Fruit fly (Drosophila melanogaster) whole organism, embryonic: ENCODE measurements around the gene E23.

Source experiments
- Blimp-1 ChIP-seq: fragments of 200-800 bp; sonication (Bioruptor generic); optimal IDR thresholded peaks from 3 replicates; lab custom pipeline; 2018; ENCODE audit warnings: missing biosample characterization, missing genetic modification characterization, mild to moderate bottlenecking, moderate library complexity, missing genetic modification reagents
- C15 ChIP-seq: fragments of 200-800 bp; sonication (Bioruptor generic); IDR thresholded peaks from 3 replicates; pipeline ENCODE4 v1.3.6; 2022; ENCODE audit warnings: missing biosample characterization, missing genetic modification characterization
- CG10274 ChIP-seq: fragments of 200-800 bp; sonication (Bioruptor generic); optimal IDR thresholded peaks from 3 replicates; lab custom pipeline; 2017; ENCODE audit warnings: missing biosample characterization, mild to moderate bottlenecking, missing genetic modification characterization
- CG11093 ChIP-seq: fragments of 200-800 bp; sonication (Bioruptor generic); IDR thresholded peaks from 3 replicates; pipeline ENCODE4 v1.3.6; 2022; ENCODE audit warnings: missing biosample characterization, missing genetic modification characterization
- CG11695 ChIP-seq: fragments of 200-800 bp; sonication (Bioruptor generic); IDR thresholded peaks from 3 replicates; pipeline ENCODE4 v1.3.6; 2022; ENCODE audit warnings: missing biosample characterization, missing genetic modification characterization
- CG12391 ChIP-seq: fragments of 200-800 bp; sonication (Bioruptor generic); optimal IDR thresholded peaks from 3 replicates; lab custom pipeline; 2018; ENCODE audit warnings: missing biosample characterization, mild to moderate bottlenecking, missing genetic modification characterization, moderate library complexity
- CG13894 ChIP-seq: fragments of 200-800 bp; sonication (Bioruptor generic); optimal IDR thresholded peaks from 3 replicates; lab custom pipeline; 2018; ENCODE audit warnings: missing biosample characterization, mild to moderate bottlenecking, missing genetic modification characterization, moderate library complexity
- CG15479 ChIP-seq: fragments of 200-800 bp; sonication (Bioruptor generic); optimal IDR thresholded peaks from 3 replicates; lab custom pipeline; 2019; ENCODE audit warnings: missing biosample characterization, mild to moderate bottlenecking, missing genetic modification characterization, moderate library complexity
- CG16815 ChIP-seq: fragments of 200-800 bp; sonication (Bioruptor generic); optimal IDR thresholded peaks from 3 replicates; lab custom pipeline; 2017; ENCODE audit warnings: missing biosample characterization, mild to moderate bottlenecking, missing genetic modification characterization
- CG2712 ChIP-seq: fragments of 200-800 bp; optimal IDR thresholded peaks from 3 replicates; lab custom pipeline; 2019; ENCODE audit warnings: missing biosample characterization, mild to moderate bottlenecking, missing genetic modification characterization, moderate library complexity
- CG30020 ChIP-seq: fragments of 200-800 bp; optimal IDR thresholded peaks from 2 replicates; lab custom pipeline; 2019; ENCODE audit warnings: missing biosample characterization, mild to moderate bottlenecking, missing genetic modification characterization, moderate library complexity
- CG33213 ChIP-seq: fragments of 200-800 bp; sonication (Bioruptor generic); optimal IDR thresholded peaks from 3 replicates; lab custom pipeline; 2016; ENCODE audit warnings: missing biosample characterization, missing genetic modification characterization
- CG4820 ChIP-seq: fragments of 200-800 bp; sonication (Bioruptor generic); optimal IDR thresholded peaks from 3 replicates; lab custom pipeline; 2016; ENCODE audit warnings: missing biosample characterization, missing genetic modification characterization
- CG7357 ChIP-seq: fragments of 200-800 bp; sonication (Bioruptor generic); IDR thresholded peaks from 3 replicates; pipeline ENCODE4 v1.3.6; 2022; ENCODE audit warnings: missing biosample characterization, missing genetic modification characterization
- CG7372 ChIP-seq: fragments of 200-800 bp; sonication (Bioruptor generic); IDR thresholded peaks from 2 replicates; pipeline ENCODE4 v1.3.6; 2022; ENCODE audit warnings: missing biosample characterization, missing genetic modification characterization
- CG7928 ChIP-seq: fragments of 200-800 bp; sonication (Bioruptor generic); optimal IDR thresholded peaks from 2 replicates; lab custom pipeline; 2017; ENCODE audit warnings: missing biosample characterization, mild to moderate bottlenecking, missing genetic modification characterization
- CG9797 ChIP-seq: fragments of 200-800 bp; sonication (Bioruptor generic); optimal IDR thresholded peaks from 3 replicates; lab custom pipeline; 2018; ENCODE audit warnings: missing biosample characterization, mild to moderate bottlenecking, missing genetic modification characterization
- Dp ChIP-seq: fragments of 200-800 bp; sonication (Bioruptor generic); optimal IDR thresholded peaks from 2 replicates; lab custom pipeline; 2018; ENCODE audit warnings: missing biosample characterization, mild to moderate bottlenecking, missing genetic modification characterization, moderate library complexity
- Ets65A ChIP-seq: fragments of 200-800 bp; sonication (Bioruptor generic); peaks from one replicate; lab custom pipeline; 2016; ENCODE audit warnings: missing biosample characterization, missing genetic modification characterization
- Ets97D ChIP-seq: fragments of 200-800 bp; sonication (Bioruptor generic); optimal IDR thresholded peaks from 3 replicates; lab custom pipeline; 2016; ENCODE audit warnings: missing biosample characterization, missing genetic modification characterization
- HLH3B ChIP-seq: fragments of 200-800 bp; sonication (Bioruptor generic); IDR thresholded peaks from 2 replicates; pipeline ENCODE4 v1.3.6; 2022; ENCODE audit warnings: missing biosample characterization, missing genetic modification characterization
- Hmr ChIP-seq: fragments of 200-800 bp; sonication (Bioruptor generic); optimal IDR thresholded peaks from 3 replicates; lab custom pipeline; 2017; ENCODE audit warnings: mild to moderate bottlenecking, missing biosample characterization, missing genetic modification reagents, missing genetic modification characterization
- Hsf ChIP-seq: fragments of 200-800 bp; sonication (Bioruptor generic); optimal IDR thresholded peaks from 3 replicates; lab custom pipeline; 2016; ENCODE audit warnings: missing biosample characterization, missing genetic modification characterization
- Jarid2 ChIP-seq: fragments of 200-800 bp; sonication (Bioruptor generic); optimal IDR thresholded peaks from 3 replicates; lab custom pipeline; 2017; ENCODE audit warnings: mild to moderate bottlenecking, missing biosample characterization, missing genetic modification reagents, missing genetic modification characterization
- Meics ChIP-seq: fragments of 200-800 bp; sonication (Bioruptor generic); optimal IDR thresholded peaks from 2 replicates; lab custom pipeline; 2017; ENCODE audit warnings: missing biosample characterization, mild to moderate bottlenecking, missing genetic modification characterization
- PHDP ChIP-seq: fragments of 200-800 bp; sonication (Bioruptor generic); optimal IDR thresholded peaks from 3 replicates; lab custom pipeline; 2018; ENCODE audit warnings: missing biosample characterization, mild to moderate bottlenecking, missing genetic modification characterization, moderate library complexity
- Scr ChIP-seq: fragments of 200-800 bp; sonication (Bioruptor generic); IDR thresholded peaks from 2 replicates; pipeline ENCODE4 v1.3.6; 2022; ENCODE audit warnings: missing biosample characterization, missing genetic modification characterization; ENCODE audit not compliant: partially characterized antibody
- dmrt11E ChIP-seq: fragments of 200-800 bp; sonication (Bioruptor generic); optimal IDR thresholded peaks from 3 replicates; lab custom pipeline; 2018; ENCODE audit warnings: missing biosample characterization, mild to moderate bottlenecking, missing genetic modification characterization, moderate library complexity
- dpn ChIP-seq, 2 experiments: fragments of 200-800 bp; sonication (Bioruptor generic); optimal IDR thresholded peaks; 3 replicates each; lab custom pipeline; 2016; ENCODE audit warnings: missing biosample characterization in 2 of 2, missing genetic modification characterization in 2 of 2
- emc ChIP-seq: fragments of 200-800 bp; sonication (Bioruptor generic); optimal IDR thresholded peaks from 2 replicates; lab custom pipeline; 2016; ENCODE audit warnings: missing biosample characterization, missing genetic modification characterization
- gcm ChIP-seq: fragments of 200-800 bp; sonication (Bioruptor generic); optimal IDR thresholded peaks from 2 replicates; lab custom pipeline; 2019; ENCODE audit warnings: missing biosample characterization, mild to moderate bottlenecking, missing genetic modification characterization, moderate library complexity
- gem ChIP-seq: fragments of 200-800 bp; sonication (Bioruptor generic); optimal IDR thresholded peaks from 2 replicates; lab custom pipeline; 2019; ENCODE audit warnings: missing biosample characterization, mild to moderate bottlenecking, missing genetic modification characterization, moderate library complexity
- gfzf ChIP-seq: fragments of 200-800 bp; sonication (Bioruptor generic); optimal IDR thresholded peaks from 2 replicates; lab custom pipeline; 2016; ENCODE audit warnings: missing biosample characterization, mild to moderate bottlenecking, missing genetic modification characterization, moderate library complexity
- gt ChIP-seq: fragments of 200-800 bp; sonication (Bioruptor generic); IDR thresholded peaks from 2 replicates; pipeline ENCODE4 v1.3.6; 2022; ENCODE audit warnings: missing biosample characterization, missing genetic modification characterization
- h ChIP-seq: fragments of >200 bp; optimal IDR thresholded peaks from 2 replicates; lab custom pipeline; 2017
- lab ChIP-seq: fragments of 200-800 bp; sonication (Bioruptor generic); optimal IDR thresholded peaks from 3 replicates; lab custom pipeline; 2017; ENCODE audit warnings: missing biosample characterization, missing genetic modification characterization, mild to moderate bottlenecking, moderate library complexity, missing genetic modification reagents
- lbe ChIP-seq: fragments of 200-800 bp; sonication (Bioruptor generic); optimal IDR thresholded peaks from 2 replicates; lab custom pipeline; 2016; ENCODE audit warnings: missing biosample characterization, mild to moderate bottlenecking, missing genetic modification characterization
- nerfin-1 ChIP-seq: fragments of 200-800 bp; sonication (Bioruptor generic); optimal IDR thresholded peaks from 3 replicates; lab custom pipeline; 2019; ENCODE audit warnings: missing biosample characterization, mild to moderate bottlenecking, missing genetic modification characterization, moderate library complexity
- oc ChIP-seq: fragments of 200-800 bp; sonication (Bioruptor generic); optimal IDR thresholded peaks from 2 replicates; lab custom pipeline; 2018; ENCODE audit warnings: missing biosample characterization, mild to moderate bottlenecking, missing genetic modification characterization, moderate library complexity
- pita ChIP-seq: fragments of 200-800 bp; sonication (Bioruptor generic); optimal IDR thresholded peaks from 2 replicates; lab custom pipeline; 2017; ENCODE audit warnings: missing biosample characterization, mild to moderate bottlenecking, missing genetic modification characterization
- pzg ChIP-seq: fragments of 200-800 bp; sonication (Bioruptor generic); optimal IDR thresholded peaks from 3 replicates; lab custom pipeline; 2018; ENCODE audit warnings: missing biosample characterization, mild to moderate bottlenecking, missing genetic modification characterization, moderate library complexity
- row ChIP-seq: fragments of 200-800 bp; sonication (Bioruptor generic); IDR thresholded peaks from 3 replicates; pipeline ENCODE4 v1.3.6; 2022; ENCODE audit warnings: missing biosample characterization, missing genetic modification characterization
- run ChIP-seq: fragments of 200-800 bp; sonication (Bioruptor generic); optimal IDR thresholded peaks from 3 replicates; lab custom pipeline; 2018; ENCODE audit warnings: missing biosample characterization, mild to moderate bottlenecking, missing genetic modification characterization
- slp2 ChIP-seq: fragments of 200-800 bp; sonication (Bioruptor generic); optimal IDR thresholded peaks from 2 replicates; lab custom pipeline; 2016; ENCODE audit warnings: missing biosample characterization, missing genetic modification characterization
- trem ChIP-seq: fragments of 200-800 bp; optimal IDR thresholded peaks from 3 replicates; lab custom pipeline; 2019; ENCODE audit warnings: missing biosample characterization, mild to moderate bottlenecking, missing genetic modification characterization, moderate library complexity
- vvl ChIP-seq: fragments of 200-800 bp; sonication (Bioruptor generic); IDR thresholded peaks from 2 replicates; pipeline ENCODE4 v1.3.6; 2022; ENCODE audit warnings: missing biosample characterization, missing genetic modification characterization
- zf30C ChIP-seq: fragments of 200-800 bp; sonication (Bioruptor generic); optimal IDR thresholded peaks from 3 replicates; lab custom pipeline; 2018; ENCODE audit warnings: missing biosample characterization, mild to moderate bottlenecking, missing genetic modification characterization
- zfh2 ChIP-seq: fragments of 200-800 bp; sonication (Bioruptor generic); optimal IDR thresholded peaks from 2 replicates; lab custom pipeline; 2016; ENCODE audit warnings: missing biosample characterization, missing genetic modification characterization

E23 gene

dm6 chr2L:3303893-3304292 is 50.7 kb downstream of the E23 start, which contains the start of gene CG3277 (continued):
- TF ChIP-seq Meics, result no peak
- TF ChIP-seq pita (GFP tag; lab: Kevin White, UChicago), result no peak
- TF ChIP-seq h (lab: Kevin White, UChicago), result no peak
- TF ChIP-seq lbe (GFP tag; lab: Kevin White, UChicago), result no peak
- peak; percentile 0 for TF ChIP-seq Jarid2 (GFP tag; lab: Kevin White, UChicago)
- TF ChIP-seq trem (tag; lab: Kevin White, UChicago), result no peak
- no peak for TF ChIP-seq CG7372 (GFP tag; lab: Robert Waterston, UW)
- peak; percentile 19 for TF ChIP-seq lab (GFP tag; lab: Kevin White, UChicago)
- TF ChIP-seq CG10274 (GFP tag; lab: Kevin White, UChicago), result no peak
- no peak for TF ChIP-seq Hsf (GFP tag; lab: Kevin White, UChicago)
- no peak for TF ChIP-seq CG12391 (tag; lab: Kevin White, UChicago)
- no peak for TF ChIP-seq CG11093 (GFP tag; lab: Robert Waterston, UW)
- no peak for TF ChIP-seq vvl (GFP tag; lab: Robert Waterston, UW)
- 0 out of 3 replicates have a peak, but pooled peaks have one; percentile 11 for TF ChIP-seq CG11695

- TF ChIP-seq nerfin-1 (peak; percentile 27), row (GFP tag; lab: Robert Waterston, UW) (peak; percentile 49; the same call in 2 of the 3 replicates), pzg (peak; percentile 70), CG9797 (peak; percentile 78), emc (GFP tag; lab: Kevin White, UChicago) (no peak), HLH3B (GFP tag; lab: Robert Waterston, UW) (peak; percentile 40; the same call in 1 of the 2 replicates), Ets65A (GFP tag; lab: Kevin White, UChicago) (no peak), CG4820 (no peak), run (peak; percentile 24), PHDP (tag; lab: Kevin White, UChicago) (peak; percentile 29), dmrt11E (tag; lab: Kevin White, UChicago) (no peak), gfzf (GFP tag; lab: Kevin White, UChicago) (peak; percentile 91), C15 (GFP tag; lab: Robert Waterston, UW) (no peak), Scr (0 out of 2 replicates have a peak, but pooled peaks have one; percentile 8), oc (tag; lab: Kevin White, UChicago) (peak; percentile 31), CG7357 (GFP tag; lab: Robert Waterston, UW) (no peak), CG15479 (GFP tag; lab: Kevin White, UChicago) (no peak), CG2712 (tag; lab: Kevin White, UChicago) (peak; percentile 33), CG30020 (tag; lab: Kevin White, UChicago) (no peak), CG16815 (no peak), dpn (GFP tag; optimal IDR thresholded peaks at IDR 0.05; lab: Kevin White, UChicago) (peak; percentile 14 to 34), zf30C (GFP tag; lab: Kevin White, UChicago) (no peak), CG33213 (peak; percentile 38), slp2 (no peak), zfh2 (GFP tag; lab: Kevin White, UChicago) (peak; percentile 24), gem (tag; lab: Kevin White, UChicago) (peak; percentile 5), CG13894 (tag; lab: Kevin White, UChicago) (peak; percentile 48), Dp (GFP tag; lab: Kevin White, UChicago) (peak; percentile 95), gcm (GFP tag; lab: Kevin White, UChicago) (peak; percentile 53), Hmr (GFP tag; lab: Kevin White, UChicago) (no peak), CG7928 (GFP tag; lab: Kevin White, UChicago) (no peak), Blimp-1 (GFP tag; lab: Kevin White, UChicago) (peak; percentile 5), Ets97D (GFP tag; lab: Kevin White, UChicago) (peak; percentile 53), gt (GFP tag; lab: Robert Waterston, UW) (no peak)
Measured at dm6 chr2L:3302958-3303842, 51.4 kb downstream of the E23 start, which contains the start of gene CG9663. TSS of gene CG9663 (minus strand) at chr2L:3303130.
